Fruit fly (Drosophila melanogaster): ENCODE results near the gene CG6051.

DNA sequence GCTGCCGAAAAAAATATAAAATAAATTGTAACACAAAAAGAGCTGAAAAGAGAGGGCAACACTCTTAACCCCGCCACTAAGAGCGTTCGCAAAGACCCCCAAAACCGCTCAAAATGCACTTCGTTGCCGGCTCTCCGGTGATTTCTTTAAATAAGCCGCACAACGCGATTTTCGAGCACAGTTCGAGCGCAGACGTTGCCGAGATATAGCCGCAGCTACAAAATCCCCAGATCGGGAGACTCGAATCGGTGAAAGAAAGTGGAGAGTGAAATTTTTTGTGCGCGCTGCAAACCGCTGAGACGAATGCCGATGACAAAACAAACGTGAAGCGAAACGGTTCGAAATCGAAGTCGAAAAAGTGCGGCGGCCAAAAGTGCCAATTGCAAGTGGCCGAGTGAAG is 75.2 kb downstream of the CG6051 start, which contains the start of gene CG14257:
- TF ChIP-seq esn (GFP tag; optimal IDR thresholded peaks at IDR 0.05) (no peak), fkh (GFP tag; optimal IDR thresholded peaks at IDR 0.05) (no peak), ss (GFP tag; optimal IDR thresholded peaks at IDR 0.05) (no peak), CG6276 (GFP tag; optimal IDR thresholded peaks at IDR 0.05) (no peak)
